Worm (Caenorhabditis elegans) whole organism, late embryonic: ENCODE data around the gene exos-8.

Experiments used
- ama-1 ChIP-seq: fragments of 150-350 bp; optimal IDR thresholded peaks from 2 replicates; lab custom pipeline; 2014
- ceh-18 ChIP-seq: sonication (generic microtip); optimal IDR thresholded peaks from 2 replicates; lab custom pipeline; 2016; ENCODE audit warnings: missing genetic modification characterization, missing compliant biosample characterization
- ceh-30 ChIP-seq: fragments of 150-350 bp; optimal IDR thresholded peaks from 2 replicates; lab custom pipeline; 2014; ENCODE audit warnings: missing biosample characterization, missing genetic modification characterization
- ceh-31 ChIP-seq: sonication (generic microtip); optimal IDR thresholded peaks from 2 replicates; lab custom pipeline; 2016; ENCODE audit warnings: missing genetic modification characterization, missing compliant biosample characterization
- ceh-45 ChIP-seq: fragments of 200-800 bp; sonication (Bioruptor generic); IDR thresholded peaks from 2 replicates; pipeline ENCODE4 v1.3.6; 2022; ENCODE audit warnings: missing genetic modification reagents, missing genetic modification characterization, missing compliant biosample characterization
- ceh-6 ChIP-seq: fragments of 200-800 bp; sonication (Bioruptor generic); optimal IDR thresholded peaks from 2 replicates; lab custom pipeline; 2018; ENCODE audit warnings: mild to moderate bottlenecking, missing genetic modification characterization, missing compliant biosample characterization
- dmd-4 ChIP-seq: sonication (generic microtip); optimal IDR thresholded peaks from 2 replicates; lab custom pipeline; 2016; ENCODE audit warnings: borderline replicate concordance, missing genetic modification characterization, missing compliant biosample characterization
- dve-1 ChIP-seq: sonication (generic microtip); optimal IDR thresholded peaks from 2 replicates; lab custom pipeline; 2017; ENCODE audit warnings: antibody characterized with exemption, mild to moderate bottlenecking, missing genetic modification characterization, missing compliant biosample characterization
- fkh-10 ChIP-seq: fragments of 150-350 bp; optimal IDR thresholded peaks from 2 replicates; lab custom pipeline; 2014; ENCODE audit warnings: missing biosample characterization, missing genetic modification reagents, missing genetic modification characterization
- fkh-6 ChIP-seq: sonication (generic microtip); optimal IDR thresholded peaks from 2 replicates; lab custom pipeline; 2016; ENCODE audit warnings: missing genetic modification characterization, missing compliant biosample characterization
- npax-4 ChIP-seq: sonication (generic microtip); optimal IDR thresholded peaks from 2 replicates; lab custom pipeline; 2016; ENCODE audit warnings: missing genetic modification characterization, missing compliant biosample characterization
- pqm-1 ChIP-seq: sonication (generic microtip); optimal IDR thresholded peaks from 2 replicates; lab custom pipeline; 2016; ENCODE audit warnings: missing genetic modification characterization, missing compliant biosample characterization
- pros-1 ChIP-seq: fragments of 150-350 bp; optimal IDR thresholded peaks from 2 replicates; lab custom pipeline; 2014; ENCODE audit warnings: missing biosample characterization, missing genetic modification reagents, missing genetic modification characterization
- sox-4 ChIP-seq: sonication (generic microtip); optimal IDR thresholded peaks from 2 replicates; lab custom pipeline; 2017; ENCODE audit warnings: mild to moderate bottlenecking, missing genetic modification characterization, inconsistent platforms, missing compliant biosample characterization

DNA sequence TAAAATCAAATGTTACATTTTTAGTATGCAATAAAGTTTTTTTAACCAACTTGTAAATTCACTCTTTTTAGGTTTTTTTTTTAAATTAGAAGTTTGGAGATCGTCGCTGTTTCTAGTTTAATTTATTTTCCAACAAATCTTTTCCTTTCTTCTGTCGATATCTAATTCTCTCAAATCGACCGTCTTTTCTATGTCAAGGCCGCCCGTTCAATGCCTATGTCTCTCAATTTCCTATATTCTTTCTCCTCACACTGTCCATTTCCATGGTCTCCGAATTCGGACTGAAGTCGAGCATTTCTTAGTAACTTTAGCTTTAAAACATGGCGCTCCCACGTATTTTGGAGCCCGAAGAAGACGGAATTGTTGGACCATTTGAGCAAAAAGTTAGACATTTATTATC lies 24.9 kb upstream of the exos-8 start, which contains the start of the genes T14B4.5 and T14B4.20:
- TF ChIP-seq ceh-31 (tag; lab: Kevin White, UChicago) (no peak), ama-1 (lab: Kevin White, UChicago) (no peak), pros-1 (tag; lab: Kevin White, UChicago) (no peak), npax-4 (no peak), ceh-18 (tag; lab: Kevin White, UChicago) (no peak), fkh-10 (GFP tag; lab: Kevin White, UChicago) (no peak), ceh-30 (no peak), pqm-1 (tag; lab: Kevin White, UChicago) (no peak), fkh-6 (tag; lab: Kevin White, UChicago) (no peak), ceh-6 (GFP tag; lab: Kevin White, UChicago) (no peak), dmd-4 (tag; lab: Kevin White, UChicago) (no peak), sox-4 (tag; lab: Kevin White, UChicago) (no peak), ceh-45 (GFP tag; lab: Robert Waterston, UW) (no peak), dve-1 (tag; lab: Kevin White, UChicago) (no peak)
